Fruit fly (Drosophila melanogaster) S2 (cell line): ENCODE data around the gene CG46335.

Experiments
- CG8478 ChIP-seq: fragments of >200 bp; optimal IDR thresholded peaks from 2 replicates; lab custom pipeline; 2018
- CTCF ChIP-seq, 2 experiments: fragments of >200 bp; optimal IDR thresholded peaks; 2 replicates each; lab custom pipeline; 2018

dm6 chr3R:27330782-27331181 is 37.7 kb downstream of the CG46335 start, which contains the start of gene CG3330:
- TF ChIP-seq CTCF (optimal IDR thresholded peaks at IDR 0.05; lab: Kevin White, UChicago) = no peak
- TF ChIP-seq CG8478 (lab: Kevin White, UChicago) = no peak
